Worm (Caenorhabditis elegans) whole organism, mixed stage, embryonic: Measurements from ENCODE around the gene ZK673.11.

Experiments
- M03D4.4 ChIP-seq: sonication (generic microtip); optimal IDR thresholded peaks from 2 replicates; lab custom pipeline; 2017; ENCODE audit warnings: mild to moderate bottlenecking, missing genetic modification characterization, missing compliant biosample characterization
- bed-3 ChIP-seq: fragments of 200-800 bp; sonication (Bioruptor generic); optimal IDR thresholded peaks from 3 replicates; lab custom pipeline; 2018; ENCODE audit warnings: mild to moderate bottlenecking, missing genetic modification characterization, moderate library complexity, missing compliant biosample characterization
- blmp-1 ChIP-seq: fragments of 150-350 bp; optimal IDR thresholded peaks from 2 replicates; lab custom pipeline; 2014; ENCODE audit warnings: missing biosample characterization, missing genetic modification characterization
- ceh-39 ChIP-seq: fragments of 150-350 bp; optimal IDR thresholded peaks from 2 replicates; lab custom pipeline; 2014; ENCODE audit warnings: missing biosample characterization, missing genetic modification characterization
- ceh-43 ChIP-seq: fragments of 200-800 bp; sonication (Bioruptor generic); optimal IDR thresholded peaks from 2 replicates; lab custom pipeline; 2018; ENCODE audit warnings: mild to moderate bottlenecking, missing genetic modification characterization, moderate library complexity, missing compliant biosample characterization
- ceh-83 ChIP-seq: fragments of 200-800 bp; sonication (Bioruptor generic); optimal IDR thresholded peaks from 2 replicates; lab custom pipeline; 2018; ENCODE audit warnings: mild to moderate bottlenecking, missing genetic modification characterization, missing compliant biosample characterization
- ces-1 ChIP-seq: fragments of 150-350 bp; optimal IDR thresholded peaks from 2 replicates; lab custom pipeline; 2014; ENCODE audit warnings: missing biosample characterization, missing genetic modification reagents, missing genetic modification characterization
- cnd-1 ChIP-seq: fragments of 200-800 bp; sonication (Bioruptor generic); optimal IDR thresholded peaks from 2 replicates; lab custom pipeline; 2018; ENCODE audit warnings: mild to moderate bottlenecking, missing genetic modification characterization, missing compliant biosample characterization
- drap-1 ChIP-seq: fragments of 200-800 bp; sonication (Bioruptor generic); optimal IDR thresholded peaks from 3 replicates; lab custom pipeline; 2018; ENCODE audit warnings: mild to moderate bottlenecking, missing genetic modification characterization, missing compliant biosample characterization
- elt-3 ChIP-seq: fragments of 150-350 bp; optimal IDR thresholded peaks from 2 replicates; lab custom pipeline; 2014; ENCODE audit warnings: missing biosample characterization, missing genetic modification characterization
- flh-1 ChIP-seq: fragments of 200-800 bp; sonication (Bioruptor generic); optimal IDR thresholded peaks from 2 replicates; lab custom pipeline; 2018; ENCODE audit warnings: mild to moderate bottlenecking, missing genetic modification characterization, moderate library complexity, missing compliant biosample characterization
- ham-2 ChIP-seq: fragments of 200-800 bp; sonication (Bioruptor generic); optimal IDR thresholded peaks from 2 replicates; lab custom pipeline; 2018; ENCODE audit warnings: mild to moderate bottlenecking, missing genetic modification characterization, missing compliant biosample characterization
- hlh-1 ChIP-seq: fragments of 150-350 bp; optimal IDR thresholded peaks from 2 replicates; lab custom pipeline; 2014; ENCODE audit warnings: missing biosample characterization, missing genetic modification reagents, missing genetic modification characterization
- lin-13 ChIP-seq: fragments of 150-350 bp; optimal IDR thresholded peaks from 2 replicates; lab custom pipeline; 2014; ENCODE audit warnings: missing biosample characterization, missing genetic modification characterization
- lin-32 ChIP-seq: fragments of 200-800 bp; sonication (Bioruptor generic); optimal IDR thresholded peaks from 2 replicates; lab custom pipeline; 2018; ENCODE audit warnings: mild to moderate bottlenecking, missing genetic modification characterization, missing compliant biosample characterization
- lsy-2 ChIP-seq: fragments of 150-350 bp; optimal IDR thresholded peaks from 2 replicates; lab custom pipeline; 2014; ENCODE audit warnings: missing biosample characterization, missing genetic modification characterization
- mab-5 ChIP-seq: fragments of 150-350 bp; optimal IDR thresholded peaks from 2 replicates; lab custom pipeline; 2014; ENCODE audit warnings: missing biosample characterization, missing genetic modification characterization
- mep-1 ChIP-seq: fragments of 150-350 bp; optimal IDR thresholded peaks from 2 replicates; lab custom pipeline; 2017; ENCODE audit warnings: missing biosample characterization, missing genetic modification reagents, missing genetic modification characterization, inconsistent platforms
- mls-2 ChIP-seq: sonication (generic microtip); optimal IDR thresholded peaks from 2 replicates; lab custom pipeline; 2016; ENCODE audit warnings: mild to moderate bottlenecking, missing genetic modification characterization, moderate library complexity, missing compliant biosample characterization
- nhr-12 ChIP-seq: fragments of 150-350 bp; optimal IDR thresholded peaks from 2 replicates; lab custom pipeline; 2014; ENCODE audit warnings: missing biosample characterization, missing genetic modification characterization
- nhr-2 ChIP-seq: fragments of 150-350 bp; optimal IDR thresholded peaks from 2 replicates; lab custom pipeline; 2014; ENCODE audit warnings: missing biosample characterization, missing genetic modification characterization
- nhr-237 ChIP-seq: fragments of 150-350 bp; optimal IDR thresholded peaks from 2 replicates; lab custom pipeline; 2014; ENCODE audit warnings: missing biosample characterization, missing genetic modification characterization
- nhr-28 ChIP-seq: fragments of 150-350 bp; optimal IDR thresholded peaks from 2 replicates; lab custom pipeline; 2014; ENCODE audit warnings: missing biosample characterization, missing genetic modification characterization
- nhr-76 ChIP-seq: sonication (generic microtip); optimal IDR thresholded peaks from 2 replicates; lab custom pipeline; 2017; ENCODE audit warnings: missing biosample characterization, missing genetic modification characterization
- pha-4 ChIP-seq: fragments of 150-350 bp; optimal IDR thresholded peaks from 2 replicates; lab custom pipeline; 2018; ENCODE audit warnings: missing biosample characterization, missing genetic modification reagents, missing genetic modification characterization
- sem-2 ChIP-seq: fragments of 200-800 bp; sonication (Bioruptor generic); optimal IDR thresholded peaks from 2 replicates; lab custom pipeline; 2018; ENCODE audit warnings: mild to moderate bottlenecking, missing genetic modification characterization, missing compliant biosample characterization
- snpc-4 ChIP-seq: fragments of 150-350 bp; optimal IDR thresholded peaks from 2 replicates; lab custom pipeline; 2014; ENCODE audit warnings: missing biosample characterization, missing genetic modification characterization
- sptf-1 ChIP-seq: sonication (generic microtip); optimal IDR thresholded peaks from 2 replicates; lab custom pipeline; 2017; ENCODE audit warnings: mild to moderate bottlenecking, missing genetic modification characterization, moderate library complexity, missing compliant biosample characterization
- tbx-8 ChIP-seq: fragments of 200-800 bp; sonication (Bioruptor generic); optimal IDR thresholded peaks from 2 replicates; lab custom pipeline; 2018; ENCODE audit warnings: mild to moderate bottlenecking, missing genetic modification characterization, moderate library complexity, missing compliant biosample characterization
- unc-120 ChIP-seq: sonication (generic microtip); optimal IDR thresholded peaks from 2 replicates; lab custom pipeline; 2017; ENCODE audit warnings: missing genetic modification characterization, missing compliant biosample characterization; ENCODE audit not compliant: poor library complexity, severe bottlenecking
- unc-62 ChIP-seq: fragments of 150-350 bp; optimal IDR thresholded peaks from 2 replicates; lab custom pipeline; 2014; ENCODE audit warnings: missing biosample characterization, missing genetic modification reagents, missing genetic modification characterization
- zip-8 ChIP-seq: fragments of 150-350 bp; optimal IDR thresholded peaks from 2 replicates; lab custom pipeline; 2014; ENCODE audit warnings: missing biosample characterization, missing genetic modification characterization

Gene ZK673.11

ce11 chrII:10504729-10505128 is 47.6 kb downstream of the ZK673.11 start:
- TF ChIP-seq ces-1 (GFP tag; lab: Kevin White, UChicago) (no peak), elt-3 (tag; lab: Kevin White, UChicago) (no peak), nhr-12 (tag; lab: Kevin White, UChicago) (no peak), lsy-2 (tag; lab: Kevin White, UChicago) (no peak), lin-13 (tag; lab: Kevin White, UChicago) (no peak), drap-1 (GFP tag; lab: Kevin White, UChicago) (no peak), cnd-1 (tag; lab: Kevin White, UChicago) (peak; percentile 23), nhr-76 (tag; lab: Kevin White, UChicago) (no peak), blmp-1 (tag; lab: Kevin White, UChicago) (no peak), sem-2 (GFP tag; lab: Kevin White, UChicago) (no peak), bed-3 (GFP tag; lab: Kevin White, UChicago) (no peak), unc-62 (GFP tag; lab: Kevin White, UChicago) (no peak), M03D4.4 (no peak), ham-2 (GFP tag; lab: Kevin White, UChicago) (no peak), ceh-43 (no peak), sptf-1 (tag; lab: Kevin White, UChicago) (no peak), flh-1 (GFP tag; lab: Kevin White, UChicago) (no peak), snpc-4 (tag; lab: Kevin White, UChicago) (no peak), mep-1 (peak; percentile 17), nhr-237 (tag; lab: Kevin White, UChicago) (no peak), nhr-2 (tag; lab: Kevin White, UChicago) (peak; percentile 83)

ce11 chrII:10505949-10506348 is 48.9 kb downstream of the ZK673.11 start:
- TF ChIP-seq unc-120 (tag; lab: Kevin White, UChicago) (no peak), pha-4 (tag; lab: Kevin White, UChicago) (no peak), unc-62 (GFP tag; lab: Kevin White, UChicago) (no peak), nhr-76 (tag; lab: Kevin White, UChicago) (no peak), drap-1 (GFP tag; lab: Kevin White, UChicago) (no peak), ceh-39 (tag; lab: Kevin White, UChicago) (no peak), tbx-8 (GFP tag; lab: Kevin White, UChicago) (no peak), nhr-237 (tag; lab: Kevin White, UChicago) (no peak), snpc-4 (tag; lab: Kevin White, UChicago) (no peak), mls-2 (tag; lab: Kevin White, UChicago) (no peak), sem-2 (GFP tag; lab: Kevin White, UChicago) (no peak), lsy-2 (tag; lab: Kevin White, UChicago) (no peak), mab-5 (tag; lab: Kevin White, UChicago) (no peak), mep-1 (no peak), blmp-1 (tag; lab: Kevin White, UChicago) (no peak), lin-32 (GFP tag; lab: Kevin White, UChicago) (no peak), ces-1 (GFP tag; lab: Kevin White, UChicago) (no peak), M03D4.4 (no peak)

ce11 chrII:10507906-10508305 is 50.8 kb downstream of the ZK673.11 start:
- TF ChIP-seq pha-4 (tag; lab: Kevin White, UChicago) (no peak), nhr-28 (no peak), ceh-83 (GFP tag; lab: Kevin White, UChicago) (no peak)

- no peak for TF ChIP-seq zip-8 (tag; lab: Kevin White, UChicago)
- TF ChIP-seq mep-1: no peak
- no peak for TF ChIP-seq ceh-83 (GFP tag; lab: Kevin White, UChicago)
- no peak for TF ChIP-seq sptf-1 (tag; lab: Kevin White, UChicago)
- no peak for TF ChIP-seq hlh-1
- no peak for TF ChIP-seq bed-3 (GFP tag; lab: Kevin White, UChicago)
- TF ChIP-seq sem-2 (GFP tag; lab: Kevin White, UChicago): no peak
Observed at ce11 chrII:10509746-10510145, 52.7 kb downstream of the ZK673.11 start, which contains the start of gene F59B10.2. TSS of gene F59B10.2 (minus strand) at chrII:10509846.

ce11 chrII:10510242-10510641 is 53.2 kb downstream of the ZK673.11 start, which contains the start of gene F59B10.3:
TSS of gene F59B10.3 (plus strand) at chrII:10510542.
- no peak for TF ChIP-seq ces-1 (GFP tag; lab: Kevin White, UChicago)
- TF ChIP-seq pha-4 (tag; lab: Kevin White, UChicago): peak; percentile 63
- no peak for TF ChIP-seq drap-1 (GFP tag; lab: Kevin White, UChicago)
- no peak for TF ChIP-seq nhr-237 (tag; lab: Kevin White, UChicago)
- no peak for TF ChIP-seq M03D4.4
